Worm (Caenorhabditis elegans): ENCODE measurements around the gene K08H2.10.

Gene K08H2.10

DNA sequence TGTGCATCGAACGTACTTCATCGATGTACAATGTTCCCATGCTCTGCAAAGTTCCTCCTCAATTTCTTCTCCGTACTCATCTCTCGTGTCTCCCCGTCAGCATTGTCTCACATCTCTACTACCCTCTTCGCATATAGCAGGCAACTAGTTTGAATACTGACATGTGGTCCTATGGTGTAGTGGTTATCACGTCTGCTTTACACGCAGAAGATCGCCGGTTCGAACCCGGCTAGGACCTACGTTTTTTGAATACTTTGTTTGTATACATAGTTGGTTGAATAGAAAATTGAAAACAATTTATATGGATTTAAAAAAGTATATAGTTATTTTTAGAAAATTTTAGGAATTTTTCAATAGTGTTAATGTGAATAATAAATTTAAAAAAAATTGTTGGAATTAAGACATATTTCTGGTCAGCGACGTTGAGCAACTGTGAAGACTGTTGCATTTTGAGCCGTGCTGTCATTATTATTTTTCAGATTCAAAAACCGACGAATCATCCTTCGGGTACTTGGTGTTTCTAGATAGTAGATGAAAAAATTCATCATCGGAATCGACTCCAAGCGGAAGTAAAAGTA is 49.4 kb downstream of the K08H2.10 start (continued):
- TF ChIP-seq ceh-30 (tag; optimal IDR thresholded peaks at IDR 0.05): peak; percentile 54
- TF ChIP-seq ceh-6 (GFP tag; optimal IDR thresholded peaks at IDR 0.05): peak; percentile 94
- peak; percentile 87 for TF ChIP-seq hlh-15 (tag; optimal IDR thresholded peaks at IDR 0.05)
- TF ChIP-seq ceh-2 (tag; optimal IDR thresholded peaks at IDR 0.05): peak; percentile 83
- peak; percentile 91 for TF ChIP-seq ttx-3 (tag; optimal IDR thresholded peaks at IDR 0.05)
- TF ChIP-seq syd-9 (tag; optimal IDR thresholded peaks at IDR 0.05): peak; percentile 89
- no peak for TF ChIP-seq pax-1 (tag; optimal IDR thresholded peaks at IDR 0.05)
- TF ChIP-seq sox-4 (tag; optimal IDR thresholded peaks at IDR 0.05): peak; percentile 89
- peak; percentile 91 for TF ChIP-seq unc-3 (GFP tag; conservative IDR thresholded peaks at IDR 0.05)
- TF ChIP-seq unc-3 (tag; optimal IDR thresholded peaks at IDR 0.05): peak; percentile 92
- TF ChIP-seq ceh-18 (tag; optimal IDR thresholded peaks at IDR 0.05): peak; percentile 78
- peak; percentile 94 for TF ChIP-seq elt-2 (tag; optimal IDR thresholded peaks at IDR 0.05)
- TF ChIP-seq rnt-1 (tag; optimal IDR thresholded peaks at IDR 0.05): peak; percentile 80
- TF ChIP-seq hlh-8 (tag; optimal IDR thresholded peaks at IDR 0.05): peak; percentile 93
- peak; percentile 87 for TF ChIP-seq fax-1 (tag; optimal IDR thresholded peaks at IDR 0.05)
- peak; percentile 80 for TF ChIP-seq nfya-1 (tag; optimal IDR thresholded peaks at IDR 0.05)
- peak; percentile 68 for TF ChIP-seq unc-42 (tag; optimal IDR thresholded peaks at IDR 0.05)
- TF ChIP-seq ceh-19 (GFP tag; optimal IDR thresholded peaks at IDR 0.05): peak; percentile 90
- TF ChIP-seq dve-1 (tag; optimal IDR thresholded peaks at IDR 0.05): peak; percentile 95
- peak; percentile 69 for TF ChIP-seq odd-2 (tag; optimal IDR thresholded peaks at IDR 0.05)
- TF ChIP-seq gmeb-2 (tag; optimal IDR thresholded peaks at IDR 0.05): peak; percentile 94
- peak; percentile 92 for TF ChIP-seq sox-2 (GFP tag; IDR thresholded peaks at IDR 0.05)
- TF ChIP-seq hlh-30 (tag; optimal IDR thresholded peaks at IDR 0.05; ENCODE audit: insufficient read depth): peak; percentile 71
- peak; percentile 86 for TF ChIP-seq eyg-1 (tag; optimal IDR thresholded peaks at IDR 0.05)
- TF ChIP-seq fkh-10 (GFP tag; optimal IDR thresholded peaks at IDR 0.05): peak; percentile 83
- peak; percentile 71 for TF ChIP-seq C08G9.2 (tag; optimal IDR thresholded peaks at IDR 0.05)
- peak; percentile 90 for TF ChIP-seq lin-11 (tag; optimal IDR thresholded peaks at IDR 0.05)
- TF ChIP-seq pros-1 (tag; optimal IDR thresholded peaks at IDR 0.05): peak; percentile 66
- TF ChIP-seq Y22D7AL.16 (tag; optimal IDR thresholded peaks at IDR 0.05): peak; percentile 90
- peak; percentile 53 for TF ChIP-seq pqm-1 (tag; optimal IDR thresholded peaks at IDR 0.05)
- peak; percentile 83 for TF ChIP-seq ref-2 (tag; optimal IDR thresholded peaks at IDR 0.05)
- TF ChIP-seq C38D4.7 (GFP tag; optimal IDR thresholded peaks at IDR 0.05): peak; percentile 88
- peak; percentile 82 for TF ChIP-seq ceh-31 (tag; optimal IDR thresholded peaks at IDR 0.05)

DNA sequence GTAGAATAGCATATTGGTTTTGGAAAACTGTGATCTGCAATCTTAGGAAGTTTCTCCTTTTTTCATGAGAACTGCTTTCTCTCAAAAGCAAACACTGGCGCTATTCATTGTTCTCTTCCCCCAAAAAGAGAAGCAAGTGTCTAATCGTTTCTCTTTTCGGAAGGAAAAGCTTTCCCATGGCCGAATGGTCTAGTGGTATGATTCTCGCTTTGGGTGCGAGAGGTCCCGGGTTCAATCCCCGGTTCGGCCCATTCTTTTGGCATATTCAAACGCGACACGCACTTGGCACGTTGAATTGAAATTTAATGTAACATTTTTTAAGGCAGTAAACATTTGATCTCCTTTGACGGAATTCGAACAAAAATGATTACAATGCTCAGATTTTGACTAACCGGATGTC is 50.2 kb downstream of the K08H2.10 start:
- TF ChIP-seq pha-2 (tag; optimal IDR thresholded peaks at IDR 0.05) (no peak), unc-3 (GFP tag; conservative IDR thresholded peaks at IDR 0.05) (no peak), unc-3 (tag; optimal IDR thresholded peaks at IDR 0.05) (no peak), npax-4 (tag; optimal IDR thresholded peaks at IDR 0.05) (no peak), lin-11 (tag; optimal IDR thresholded peaks at IDR 0.05) (no peak), hlh-13 (GFP tag; optimal IDR thresholded peaks at IDR 0.05) (no peak), tbx-2 (tag; optimal IDR thresholded peaks at IDR 0.05) (no peak), odd-2 (tag; optimal IDR thresholded peaks at IDR 0.05) (no peak), fkh-6 (tag; optimal IDR thresholded peaks at IDR 0.05) (no peak)

DNA sequence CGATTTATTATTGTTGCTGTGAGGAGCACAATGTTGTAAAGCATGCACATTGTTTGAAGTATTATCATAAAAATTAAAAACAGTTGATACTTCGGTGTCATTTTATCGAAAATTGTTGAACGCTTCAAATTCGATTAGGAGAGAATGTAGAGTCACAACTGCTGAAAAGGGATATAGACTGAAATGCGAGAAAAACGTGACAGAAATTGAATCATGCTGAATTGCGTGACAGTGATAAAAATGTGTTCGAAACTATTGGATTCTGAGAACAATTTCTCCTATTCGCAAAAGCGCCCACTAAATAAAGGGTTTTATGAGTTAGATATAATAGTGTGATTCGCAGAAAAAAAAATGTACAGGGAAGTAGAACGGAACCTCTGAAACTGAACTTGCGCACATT is 51.1 kb downstream of the K08H2.10 start, which contains the start of gene srxa-8:
TSS of gene srxa-8 (minus strand) at position 101 of the 400 bp plus-strand sequence.
- TF ChIP-seq lin-11 (tag; optimal IDR thresholded peaks at IDR 0.05) (no peak), ttx-3 (tag; optimal IDR thresholded peaks at IDR 0.05) (no peak), madf-2 (tag; optimal IDR thresholded peaks at IDR 0.05) (no peak), unc-86 (tag; optimal IDR thresholded peaks at IDR 0.05) (no peak), hlh-8 (tag; optimal IDR thresholded peaks at IDR 0.05) (no peak), sox-2 (GFP tag; IDR thresholded peaks at IDR 0.05) (no peak), ceh-24 (tag; optimal IDR thresholded peaks at IDR 0.05) (no peak), rnt-1 (tag; optimal IDR thresholded peaks at IDR 0.05) (no peak), F13H6.1 (tag; optimal IDR thresholded peaks at IDR 0.05) (no peak), gmeb-2 (tag; optimal IDR thresholded peaks at IDR 0.05) (no peak), ceh-2 (tag; optimal IDR thresholded peaks at IDR 0.05) (no peak), hlh-13 (GFP tag; optimal IDR thresholded peaks at IDR 0.05) (no peak), ceh-6 (GFP tag; optimal IDR thresholded peaks at IDR 0.05) (no peak), dmd-4 (tag; optimal IDR thresholded peaks at IDR 0.05; ENCODE audit: borderline replicate concordance) (no peak), pros-1 (tag; optimal IDR thresholded peaks at IDR 0.05) (no peak), elt-4 (tag; optimal IDR thresholded peaks at IDR 0.05) (no peak), ets-4 (tag; optimal IDR thresholded peaks at IDR 0.05) (no peak), mec-3 (tag; optimal IDR thresholded peaks at IDR 0.05; ENCODE audit: borderline replicate concordance) (no peak)
